Worm (Caenorhabditis elegans): ENCODE results near the gene srt-42.

DNA sequence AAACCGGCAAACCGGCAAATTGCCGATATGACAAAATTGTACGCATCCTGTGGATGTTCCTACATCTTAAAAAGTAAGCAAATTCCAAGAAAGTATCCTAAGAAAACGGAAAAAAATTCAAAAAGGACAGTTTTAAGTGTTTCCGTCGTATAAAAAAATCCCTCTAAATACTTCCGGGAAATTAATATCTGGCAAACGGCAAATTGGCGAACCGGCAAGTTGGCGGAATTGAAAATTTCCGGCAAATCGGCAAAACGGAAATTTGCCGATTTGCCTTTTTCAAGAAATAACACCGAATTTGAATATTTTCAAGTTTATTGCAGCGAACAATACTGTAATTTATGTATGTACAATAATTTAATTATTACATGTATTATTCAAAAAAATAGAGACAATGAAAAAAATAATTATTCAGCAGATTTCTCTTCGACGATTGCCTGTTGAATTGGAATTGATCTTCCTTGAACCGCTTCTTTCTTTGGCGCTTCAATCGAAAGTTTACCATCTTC, 3.2 kb upstream of the srt-42 start:
- TF ChIP-seq unc-39 (tag; optimal IDR thresholded peaks at IDR 0.05) (no peak), lsy-2 (tag; optimal IDR thresholded peaks at IDR 0.05) (no peak), zip-8 (tag; optimal IDR thresholded peaks at IDR 0.05) (no peak), nhr-28 (tag; optimal IDR thresholded peaks at IDR 0.05) (no peak), mep-1 (tag; optimal IDR thresholded peaks at IDR 0.05) (no peak)

Measured in whole organism, mixed stage, embryonic.